Fruit fly (Drosophila melanogaster) whole organism, adult: Measurements from ENCODE around the gene CG9426.

Experiments used
- CG11617 ChIP-seq: fragments of 200-800 bp; sonication (Bioruptor generic); optimal IDR thresholded peaks from 2 replicates; lab custom pipeline; 2017; ENCODE audit warnings: mild to moderate bottlenecking, missing biosample characterization, missing genetic modification reagents, missing genetic modification characterization
- Hr96 ChIP-seq: fragments of 200-800 bp; sonication (Bioruptor generic); optimal IDR thresholded peaks from 2 replicates; lab custom pipeline; 2016; ENCODE audit warnings: missing biosample characterization, missing genetic modification characterization
- ovo ChIP-seq: fragments of 200-800 bp; sonication (Bioruptor generic); optimal IDR thresholded peaks from 2 replicates; lab custom pipeline; 2016; ENCODE audit warnings: missing biosample characterization, missing genetic modification characterization
- toe ChIP-seq: fragments of 200-800 bp; sonication (Bioruptor generic); optimal IDR thresholded peaks from 2 replicates; lab custom pipeline; 2016; ENCODE audit warnings: missing biosample characterization, missing genetic modification characterization

- TF ChIP-seq toe (GFP tag; lab: Kevin White, UChicago) = no peak
- no peak for TF ChIP-seq CG11617 (GFP tag; lab: Kevin White, UChicago)
- TF ChIP-seq Hr96 (GFP tag; lab: Kevin White, UChicago) = no peak
- TF ChIP-seq ovo (GFP tag; lab: Kevin White, UChicago) = no peak
These were observed 40.6 kb downstream of the CG9426 start, which contains the start of gene Alg7 for dm6 chr2L:13179095-13179494.
